Worm (Caenorhabditis elegans) whole organism, young adult: Measurements from ENCODE around the gene R10E11.5.

Experiments
- F23B12.7 ChIP-seq: sonication (generic microtip); optimal IDR thresholded peaks from 2 replicates; lab custom pipeline; 2017; ENCODE audit warnings: missing genetic modification characterization, mild to moderate bottlenecking, missing compliant biosample characterization, antibody characterized with exemption, moderate library complexity; ENCODE audit not compliant: insufficient read depth
- F33H1.4 ChIP-seq: fragments of 200-800 bp; sonication (Bioruptor generic); IDR thresholded peaks from 2 replicates; pipeline ENCODE4 v1.3.6; 2022; ENCODE audit warnings: missing genetic modification reagents, missing genetic modification characterization, missing compliant biosample characterization
- F39B2.1 ChIP-seq: fragments of 200-800 bp; sonication (Bioruptor generic); IDR thresholded peaks from 2 replicates; pipeline ENCODE4 v1.3.6; 2022; ENCODE audit warnings: missing genetic modification reagents, missing genetic modification characterization, missing compliant biosample characterization
- F52B5.7 ChIP-seq: sonication (generic microtip); optimal IDR thresholded peaks from 2 replicates; lab custom pipeline; 2016; ENCODE audit warnings: mild to moderate bottlenecking, missing genetic modification characterization, missing compliant biosample characterization
- F57C9.4 ChIP-seq: sonication (generic microtip); optimal IDR thresholded peaks from 2 replicates; lab custom pipeline; 2017; ENCODE audit warnings: mild to moderate bottlenecking, missing genetic modification characterization, missing compliant biosample characterization
- K11D2.4 ChIP-seq: fragments of 200-800 bp; sonication (Bioruptor generic); IDR thresholded peaks from 2 replicates; pipeline ENCODE4 v1.3.6; 2022; ENCODE audit warnings: missing genetic modification reagents, missing genetic modification characterization, missing compliant biosample characterization
- T07F8.4 ChIP-seq: sonication (generic microtip); optimal IDR thresholded peaks from 2 replicates; lab custom pipeline; 2016; ENCODE audit warnings: mild to moderate bottlenecking, missing genetic modification characterization, moderate library complexity, missing compliant biosample characterization
- T26A5.8 ChIP-seq: sonication (generic microtip); optimal IDR thresholded peaks from 2 replicates; lab custom pipeline; 2016; ENCODE audit warnings: missing genetic modification characterization, missing compliant biosample characterization
- Y53G8AR.9 ChIP-seq: fragments of 200-800 bp; sonication (Bioruptor generic); conservative IDR thresholded peaks from 2 replicates; pipeline ENCODE4 v1.3.6; 2022; ENCODE audit warnings: missing genetic modification reagents, missing genetic modification characterization, missing compliant biosample characterization
- Y56A3A.18 ChIP-seq: fragments of 200-800 bp; sonication (Bioruptor generic); IDR thresholded peaks from 2 replicates; pipeline ENCODE4 v1.3.6; 2022; ENCODE audit warnings: missing genetic modification reagents, missing genetic modification characterization, missing compliant biosample characterization
- ZK185.1 ChIP-seq: sonication (generic microtip); optimal IDR thresholded peaks from 2 replicates; lab custom pipeline; 2016; ENCODE audit warnings: mild to moderate bottlenecking, missing genetic modification characterization, missing compliant biosample characterization; ENCODE audit not compliant: poor library complexity, severe bottlenecking
- ama-1 ChIP-seq, 3 experiments: fragments of 150-350 bp in 1 of 3; sonication (generic microtip) in 2 of 3; optimal IDR thresholded peaks; 2 replicates each; lab custom pipeline; 2014 to 2018; ENCODE audit warnings: missing biosample characterization in 2 of 3, missing genetic modification characterization in 2 of 3, missing genetic modification reagents in 2 of 3
- athp-1 ChIP-seq: sonication (generic microtip); optimal IDR thresholded peaks from 2 replicates; lab custom pipeline; 2017; ENCODE audit warnings: mild to moderate bottlenecking, missing genetic modification characterization, missing compliant biosample characterization
- cebp-2 ChIP-seq: fragments of 200-800 bp; sonication (Bioruptor generic); IDR thresholded peaks from 2 replicates; pipeline ENCODE4 v1.3.6; 2022; ENCODE audit warnings: missing genetic modification characterization, missing compliant biosample characterization
- chd-7 ChIP-seq: sonication (generic microtip); optimal IDR thresholded peaks from 2 replicates; lab custom pipeline; 2016; ENCODE audit warnings: mild to moderate bottlenecking, missing genetic modification characterization, moderate library complexity, missing compliant biosample characterization
- die-1 ChIP-seq: sonication (generic microtip); optimal IDR thresholded peaks from 2 replicates; lab custom pipeline; 2016; ENCODE audit warnings: missing genotype, mild to moderate bottlenecking, missing genetic modification characterization, missing compliant biosample characterization
- dox-1 ChIP-seq: fragments of 200-800 bp; sonication (Bioruptor generic); IDR thresholded peaks from 2 replicates; pipeline ENCODE4 v1.3.6; 2022; ENCODE audit warnings: missing genetic modification reagents, missing genetic modification characterization, missing compliant biosample characterization
- dpl-1 ChIP-seq: fragments of 150-350 bp; optimal IDR thresholded peaks from 2 replicates; lab custom pipeline; 2014; ENCODE audit warnings: missing biosample characterization, missing genetic modification reagents, missing genetic modification characterization
- egl-44 ChIP-seq: fragments of 200-800 bp; sonication (Bioruptor generic); IDR thresholded peaks from 2 replicates; pipeline ENCODE4 v1.3.6; 2022; ENCODE audit warnings: missing genetic modification reagents, missing genetic modification characterization, missing compliant biosample characterization
- ekl-4 ChIP-seq: fragments of 200-800 bp; sonication (Bioruptor generic); IDR thresholded peaks from 2 replicates; pipeline ENCODE4 v1.3.6; 2022; ENCODE audit warnings: missing genetic modification reagents, missing genetic modification characterization, missing compliant biosample characterization
- gei-17 ChIP-seq: fragments of 200-800 bp; sonication (Bioruptor generic); optimal IDR thresholded peaks from 2 replicates; lab custom pipeline; 2018; ENCODE audit warnings: mild to moderate bottlenecking, missing genetic modification characterization, missing compliant biosample characterization
- him-1 ChIP-seq: sonication (generic microtip); optimal IDR thresholded peaks from 2 replicates; lab custom pipeline; 2016; ENCODE audit warnings: missing genotype, missing genetic modification reagents, missing genetic modification characterization, missing compliant biosample characterization
- hlh-12 ChIP-seq: sonication (generic microtip); optimal IDR thresholded peaks from 2 replicates; lab custom pipeline; 2016; ENCODE audit warnings: missing genetic modification characterization, missing compliant biosample characterization
- hmg-1.2 ChIP-seq: fragments of 200-800 bp; sonication (Bioruptor generic); IDR thresholded peaks from 2 replicates; pipeline ENCODE4 v1.3.6; 2022; ENCODE audit warnings: missing genetic modification reagents, missing genetic modification characterization, missing compliant biosample characterization
- hmg-20 ChIP-seq: fragments of 200-800 bp; sonication (Bioruptor generic); IDR thresholded peaks from 2 replicates; pipeline ENCODE4 v1.3.6; 2022; ENCODE audit warnings: missing genetic modification reagents, missing genetic modification characterization, missing compliant biosample characterization
- lag-1 ChIP-seq: fragments of 200-800 bp; sonication (Bioruptor generic); IDR thresholded peaks from 2 replicates; pipeline ENCODE4 v1.3.6; 2022; ENCODE audit warnings: missing genetic modification reagents, missing genetic modification characterization, missing compliant biosample characterization
- lin-54 ChIP-seq: fragments of 200-800 bp; sonication (Bioruptor generic); optimal IDR thresholded peaks from 2 replicates; lab custom pipeline; 2018; ENCODE audit warnings: mild to moderate bottlenecking, missing genetic modification characterization, missing compliant biosample characterization
- lir-1 ChIP-seq: fragments of 200-800 bp; sonication (Bioruptor generic); conservative IDR thresholded peaks from 2 replicates; pipeline ENCODE4 v1.3.6; 2022; ENCODE audit warnings: missing genetic modification reagents, missing genetic modification characterization, missing compliant biosample characterization
- madf-10 ChIP-seq: sonication (generic microtip); optimal IDR thresholded peaks from 2 replicates; lab custom pipeline; 2016; ENCODE audit warnings: mild to moderate bottlenecking, missing genetic modification characterization, missing compliant biosample characterization
- madf-6 ChIP-seq: fragments of 200-800 bp; sonication (Bioruptor generic); IDR thresholded peaks from 2 replicates; pipeline ENCODE4 v1.3.6; 2022; ENCODE audit warnings: missing genetic modification reagents, missing genetic modification characterization, missing compliant biosample characterization
- mes-4 ChIP-seq: sonication (generic microtip); optimal IDR thresholded peaks from 2 replicates; lab custom pipeline; 2016; ENCODE audit warnings: missing genotype, missing genetic modification characterization, missing compliant biosample characterization
- nhr-120 ChIP-seq: fragments of 200-800 bp; sonication (Bioruptor generic); IDR thresholded peaks from 2 replicates; pipeline ENCODE4 v1.3.6; 2022; ENCODE audit warnings: missing genetic modification characterization, missing compliant biosample characterization
- nhr-27 ChIP-seq: fragments of 200-800 bp; sonication (Bioruptor generic); optimal IDR thresholded peaks from 2 replicates; lab custom pipeline; 2018; ENCODE audit warnings: mild to moderate bottlenecking, missing genetic modification characterization, moderate library complexity, missing compliant biosample characterization
- nhr-80 ChIP-seq: sonication (generic microtip); optimal IDR thresholded peaks from 2 replicates; lab custom pipeline; 2016; ENCODE audit warnings: missing genetic modification characterization, missing compliant biosample characterization
- nhr-90 ChIP-seq: sonication (generic microtip); optimal IDR thresholded peaks from 2 replicates; lab custom pipeline; 2016; ENCODE audit warnings: missing genotype, mild to moderate bottlenecking, missing genetic modification characterization, missing compliant biosample characterization
- pha-4 ChIP-seq: fragments of 150-350 bp; sonication (generic microtip); optimal IDR thresholded peaks from 2 replicates; lab custom pipeline; 2014; ENCODE audit warnings: missing biosample characterization, missing genetic modification reagents, missing genetic modification characterization
- repo-1 ChIP-seq: sonication (generic microtip); optimal IDR thresholded peaks from 2 replicates; lab custom pipeline; 2017; ENCODE audit warnings: mild to moderate bottlenecking, missing genetic modification characterization, missing compliant biosample characterization
- rpc-1 ChIP-seq, 2 experiments: fragments of 150-350 bp in 1 of 2; sonication (generic microtip) in 1 of 2; optimal IDR thresholded peaks; 2 replicates each; lab custom pipeline; 2014 to 2018; ENCODE audit warnings: missing biosample characterization in 1 of 2, missing genetic modification characterization in 1 of 2, missing genetic modification reagents in 1 of 2, missing genotype in 1 of 2
- sea-2 ChIP-seq: fragments of 200-800 bp; sonication (Bioruptor generic); IDR thresholded peaks from 2 replicates; pipeline ENCODE4 v1.3.6; 2022; ENCODE audit warnings: missing genetic modification characterization, missing compliant biosample characterization
- snpc-1.3 ChIP-seq: sonication (generic microtip); optimal IDR thresholded peaks from 2 replicates; lab custom pipeline; 2017; ENCODE audit warnings: missing genetic modification characterization, mild to moderate bottlenecking, missing compliant biosample characterization, antibody characterized with exemption, moderate library complexity, missing genotype, missing genetic modification reagents; ENCODE audit not compliant: insufficient read depth
- somi-1 ChIP-seq: fragments of 200-800 bp; sonication (Bioruptor generic); optimal IDR thresholded peaks from 2 replicates; lab custom pipeline; 2018; ENCODE audit warnings: mild to moderate bottlenecking, missing genetic modification characterization, missing compliant biosample characterization
- tbp1 ChIP-seq: fragments of 200-800 bp; sonication (Bioruptor generic); optimal IDR thresholded peaks from 2 replicates; lab custom pipeline; 2018; ENCODE audit warnings: mild to moderate bottlenecking, missing genetic modification characterization, missing compliant biosample characterization
- tbx-9 ChIP-seq: sonication (generic microtip); optimal IDR thresholded peaks from 2 replicates; lab custom pipeline; 2016; ENCODE audit warnings: borderline replicate concordance, missing genetic modification characterization, inconsistent platforms, missing compliant biosample characterization
- unc-130 ChIP-seq: sonication (generic microtip); optimal IDR thresholded peaks from 2 replicates; lab custom pipeline; 2016; ENCODE audit warnings: missing genetic modification reagents, missing genetic modification characterization, missing compliant biosample characterization
- ztf-18 ChIP-seq: sonication (generic microtip); optimal IDR thresholded peaks from 2 replicates; lab custom pipeline; 2016; ENCODE audit warnings: missing genotype, mild to moderate bottlenecking, missing genetic modification characterization, missing compliant biosample characterization
- ztf-28 ChIP-seq: fragments of 200-800 bp; sonication (Bioruptor generic); IDR thresholded peaks from 2 replicates; pipeline ENCODE4 v1.3.6; 2022; ENCODE audit warnings: missing genetic modification reagents, missing genetic modification characterization, missing compliant biosample characterization
- ztf-6 ChIP-seq: fragments of 200-800 bp; sonication (Bioruptor generic); IDR thresholded peaks from 2 replicates; pipeline ENCODE4 v1.3.6; 2022; ENCODE audit warnings: missing genetic modification reagents, missing genetic modification characterization, missing compliant biosample characterization

R10E11.5 gene

DNA sequence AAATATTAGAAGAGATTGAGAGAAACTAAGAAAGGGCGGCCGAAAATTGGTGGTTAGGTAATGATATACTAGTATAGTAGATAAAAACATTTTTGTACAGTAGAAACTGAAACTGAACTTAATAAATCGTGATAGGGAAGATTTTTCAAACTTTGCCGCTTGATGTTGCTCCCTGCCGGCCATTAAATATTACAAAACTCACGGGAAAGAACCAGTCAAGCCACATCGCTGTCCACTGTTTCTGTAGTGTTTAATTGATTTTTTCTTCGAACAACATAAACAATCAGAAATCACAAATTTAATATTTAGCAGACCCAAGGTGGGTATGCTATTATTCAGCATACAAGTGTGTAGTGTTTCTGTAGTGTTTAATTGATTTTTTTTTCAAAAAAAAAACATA is 38.4 kb downstream of the R10E11.5 start, which contains the start of gene T05G5.5:
Gene T05G5.5 (minus strand): TSS at position 359 of the 400 bp plus-strand sequence.
- TF ChIP-seq athp-1 (tag; lab: Kevin White, UChicago), result no peak
- TF ChIP-seq ekl-4, result 0 out of 2 replicates have a peak, but pooled peaks have one; percentile 18
- no peak for TF ChIP-seq ztf-6 (GFP tag; lab: Robert Waterston, UW)
- TF ChIP-seq nhr-120 (GFP tag; lab: Robert Waterston, UW), result no peak
- peak; percentile 36 for TF ChIP-seq lin-54 (GFP tag; lab: Kevin White, UChicago)
- TF ChIP-seq madf-6, result peak; percentile 28; the same call in 1 of the 2 replicates
- TF ChIP-seq nhr-80, result peak; percentile 28
- no peak for TF ChIP-seq ztf-18
- peak; percentile 65 for TF ChIP-seq repo-1 (tag; lab: Kevin White, UChicago)
- no peak for TF ChIP-seq F23B12.7 (tag; lab: Kevin White, UChicago)
- TF ChIP-seq pha-4 (tag; lab: Kevin White, UChicago), result no peak
- TF ChIP-seq Y53G8AR.9 (GFP tag; lab: Robert Waterston, UW), result peak; percentile 68; the same call in 1 of the 2 replicates
- no peak for TF ChIP-seq nhr-27 (tag; lab: Kevin White, UChicago)
- peak; percentile 44; the same call in 1 of the 2 replicates for TF ChIP-seq Y56A3A.18 (GFP tag; lab: Robert Waterston, UW)
- TF ChIP-seq unc-130 (GFP tag; lab: Kevin White, UChicago), result no peak
- no peak for TF ChIP-seq T07F8.4 (tag; lab: Kevin White, UChicago)
- TF ChIP-seq cebp-2 (GFP tag; lab: Robert Waterston, UW), result no peak
- no peak for TF ChIP-seq T26A5.8 (tag; lab: Kevin White, UChicago)

DNA sequence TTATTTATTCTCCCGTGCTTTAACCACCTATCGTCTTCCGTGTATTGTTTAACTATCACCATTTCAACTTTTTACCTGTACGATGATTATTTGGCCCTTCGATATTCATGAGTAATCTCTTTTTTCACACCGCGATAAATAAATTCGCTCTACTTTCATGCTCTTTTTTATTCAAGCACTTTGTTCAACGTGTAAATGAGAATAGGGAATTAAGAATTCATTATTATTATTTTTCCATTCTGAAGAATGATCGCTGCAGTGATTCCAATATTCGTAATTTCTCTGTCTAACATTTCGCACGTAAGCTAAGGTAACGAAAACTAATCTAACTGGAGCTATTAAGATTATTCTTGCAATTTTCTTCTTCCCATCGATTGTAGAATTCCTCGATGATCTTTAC is 40.8 kb downstream of the R10E11.5 start, which contains the start of gene T05G5.4:
Gene T05G5.4 (plus strand): TSS at position 241 of the 400 bp plus-strand sequence.
- TF ChIP-seq him-1 (peak; percentile 90), F52B5.7 (no peak), hmg-1.2 (GFP tag; lab: Robert Waterston, UW) (no peak), athp-1 (tag; lab: Kevin White, UChicago) (peak; percentile 15), dpl-1 (GFP tag; lab: Kevin White, UChicago) (no peak), madf-6 (peak; percentile 68), K11D2.4 (GFP tag; lab: Robert Waterston, UW) (no peak), unc-130 (GFP tag; lab: Kevin White, UChicago) (peak; percentile 12), dox-1 (GFP tag; lab: Robert Waterston, UW) (no peak), tbx-9 (tag; lab: Kevin White, UChicago) (no peak), sea-2 (no peak), ama-1 (optimal IDR thresholded peaks at IDR 0.05; lab: Kevin White, UChicago) (no peak), ama-1 (GFP tag; optimal IDR thresholded peaks at IDR 0.05; lab: Kevin White, UChicago) (no peak), nhr-90 (tag; lab: Kevin White, UChicago) (no peak), madf-10 (no peak), F39B2.1 (peak; percentile 62; the same call in 1 of the 2 replicates), hmg-20 (GFP tag; lab: Robert Waterston, UW) (no peak), F33H1.4 (GFP tag; lab: Robert Waterston, UW) (no peak), mes-4 (tag; lab: Kevin White, UChicago) (no peak), lir-1 (GFP tag; lab: Robert Waterston, UW) (no peak), somi-1 (GFP tag; lab: Kevin White, UChicago) (no peak), ZK185.1 (tag; lab: Kevin White, UChicago) (no peak), T26A5.8 (tag; lab: Kevin White, UChicago) (no peak), tbp1 (GFP tag; lab: Kevin White, UChicago) (peak; percentile 20), gei-17 (GFP tag; lab: Kevin White, UChicago) (no peak), chd-7 (tag; lab: Kevin White, UChicago) (no peak), repo-1 (tag; lab: Kevin White, UChicago) (no peak), snpc-1.3 (tag; lab: Kevin White, UChicago) (peak; percentile 46), F57C9.4 (tag; lab: Kevin White, UChicago) (no peak), hlh-12 (tag; lab: Kevin White, UChicago) (no peak), ztf-28 (no peak), die-1 (tag; lab: Kevin White, UChicago) (no peak), rpc-1 (optimal IDR thresholded peaks at IDR 0.05; lab: Kevin White, UChicago) (no peak), rpc-1 (tag; optimal IDR thresholded peaks at IDR 0.05; lab: Kevin White, UChicago) (no peak), lag-1 (no peak), egl-44 (GFP tag; lab: Robert Waterston, UW) (no peak)
